Worm (Caenorhabditis elegans) whole organism, L2 larva: Measurements from ENCODE around the gene clec-167.

ENCODE experiments used
- C34F6.9 ChIP-seq: fragments of 150-350 bp; optimal IDR thresholded peaks from 2 replicates; lab custom pipeline; 2014; ENCODE audit warnings: missing biosample characterization, missing genetic modification characterization
- F13H6.1 ChIP-seq: sonication (generic microtip); optimal IDR thresholded peaks from 2 replicates; lab custom pipeline; 2016; ENCODE audit warnings: missing genetic modification characterization, missing compliant biosample characterization
- R02D3.7 ChIP-seq: fragments of 150-350 bp; optimal IDR thresholded peaks from 2 replicates; lab custom pipeline; 2014; ENCODE audit warnings: missing biosample characterization, missing genetic modification characterization
- Y55F3AM.14 ChIP-seq: fragments of 200-800 bp; sonication (Bioruptor generic); optimal IDR thresholded peaks from 2 replicates; lab custom pipeline; 2018; ENCODE audit warnings: mild to moderate bottlenecking, missing genetic modification characterization, missing compliant biosample characterization
- ZK546.5 ChIP-seq: sonication (generic microtip); optimal IDR thresholded peaks from 2 replicates; lab custom pipeline; 2017; ENCODE audit warnings: missing biosample characterization, missing genetic modification characterization
- alr-1 ChIP-seq: fragments of 150-350 bp; optimal IDR thresholded peaks from 2 replicates; lab custom pipeline; 2014; ENCODE audit warnings: missing biosample characterization, missing genetic modification characterization
- aly-2 ChIP-seq: fragments of 150-350 bp; optimal IDR thresholded peaks from 2 replicates; lab custom pipeline; 2014; ENCODE audit warnings: missing biosample characterization, missing genetic modification characterization
- ama-1 ChIP-seq: fragments of 150-350 bp; optimal IDR thresholded peaks from 2 replicates; lab custom pipeline; 2018; ENCODE audit warnings: inconsistent platforms
- blmp-1 ChIP-seq: sonication (generic microtip); optimal IDR thresholded peaks from 2 replicates; lab custom pipeline; 2017; ENCODE audit warnings: missing genetic modification characterization, mild to moderate bottlenecking, missing compliant biosample characterization, antibody characterized with exemption, moderate library complexity; ENCODE audit not compliant: insufficient read depth
- ceh-16 ChIP-seq: fragments of 150-350 bp; optimal IDR thresholded peaks from 2 replicates; lab custom pipeline; 2014; ENCODE audit warnings: missing biosample characterization, missing genetic modification characterization
- ceh-82 ChIP-seq: fragments of 150-350 bp; optimal IDR thresholded peaks from 2 replicates; lab custom pipeline; 2014; ENCODE audit warnings: missing biosample characterization, missing genetic modification characterization
- crh-2 ChIP-seq: sonication (generic microtip); optimal IDR thresholded peaks from 2 replicates; lab custom pipeline; 2017; ENCODE audit warnings: missing biosample characterization, missing genetic modification characterization
- dmd-4 ChIP-seq: sonication (generic microtip); optimal IDR thresholded peaks from 2 replicates; lab custom pipeline; 2017; ENCODE audit warnings: missing biosample characterization, missing genetic modification characterization
- egl-27 ChIP-seq: sonication (generic microtip); optimal IDR thresholded peaks from 3 replicates; lab custom pipeline; 2017; ENCODE audit warnings: missing biosample characterization, missing genetic modification reagents, missing genetic modification characterization
- elt-1 ChIP-seq: fragments of 150-350 bp; optimal IDR thresholded peaks from 2 replicates; lab custom pipeline; 2014; ENCODE audit warnings: missing biosample characterization, missing genetic modification characterization
- elt-3 ChIP-seq: sonication (generic microtip); optimal IDR thresholded peaks from 2 replicates; lab custom pipeline; 2017; ENCODE audit warnings: missing biosample characterization, missing genetic modification characterization
- fos-1 ChIP-seq: fragments of 150-350 bp; optimal IDR thresholded peaks from 2 replicates; lab custom pipeline; 2014; ENCODE audit warnings: missing biosample characterization, missing genetic modification characterization
- gmeb-1 ChIP-seq: fragments of 150-350 bp; optimal IDR thresholded peaks from 2 replicates; lab custom pipeline; 2014; ENCODE audit warnings: missing biosample characterization, missing genetic modification characterization
- lin-11 ChIP-seq: fragments of 150-350 bp; sonication (generic microtip); optimal IDR thresholded peaks from 2 replicates; lab custom pipeline; 2014; ENCODE audit warnings: missing biosample characterization, missing genetic modification characterization, inconsistent platforms, mixed read lengths
- lin-13 ChIP-seq: fragments of 150-350 bp; optimal IDR thresholded peaks from 2 replicates; lab custom pipeline; 2014; ENCODE audit warnings: missing biosample characterization, missing genetic modification reagents, missing genetic modification characterization
- lin-39 ChIP-seq: fragments of 150-350 bp; optimal IDR thresholded peaks from 2 replicates; lab custom pipeline; 2014; ENCODE audit warnings: missing biosample characterization, missing genetic modification reagents, missing genetic modification characterization
- mbf-1 ChIP-seq: sonication (generic microtip); optimal IDR thresholded peaks from 2 replicates; lab custom pipeline; 2017; ENCODE audit warnings: missing biosample characterization, missing genetic modification characterization
- mdl-1 ChIP-seq, 2 experiments: fragments of 150-350 bp in 1 of 2; sonication (generic microtip) in 1 of 2; optimal IDR thresholded peaks; 2 replicates each; lab custom pipeline; 2017; ENCODE audit warnings: missing biosample characterization in 2 of 2, missing genetic modification characterization in 2 of 2
- nhr-10 ChIP-seq: sonication (generic microtip); optimal IDR thresholded peaks from 2 replicates; lab custom pipeline; 2017; ENCODE audit warnings: missing biosample characterization, missing genetic modification characterization
- nhr-11 ChIP-seq: fragments of 150-350 bp; optimal IDR thresholded peaks from 2 replicates; lab custom pipeline; 2014; ENCODE audit warnings: missing biosample characterization, missing genetic modification characterization
- nhr-12 ChIP-seq: fragments of 150-350 bp; optimal IDR thresholded peaks from 2 replicates; lab custom pipeline; 2014; ENCODE audit warnings: missing biosample characterization, missing genetic modification characterization
- nhr-129 ChIP-seq: fragments of 150-350 bp; optimal IDR thresholded peaks from 2 replicates; lab custom pipeline; 2014; ENCODE audit warnings: missing biosample characterization, missing genetic modification characterization
- nhr-21 ChIP-seq: fragments of 150-350 bp; optimal IDR thresholded peaks from 2 replicates; lab custom pipeline; 2014; ENCODE audit warnings: missing biosample characterization, missing genetic modification characterization
- nhr-23 ChIP-seq: fragments of 150-350 bp; optimal IDR thresholded peaks from 2 replicates; lab custom pipeline; 2014; ENCODE audit warnings: missing biosample characterization, missing genetic modification reagents, missing genetic modification characterization
- nhr-237 ChIP-seq: fragments of 150-350 bp; optimal IDR thresholded peaks from 2 replicates; lab custom pipeline; 2014; ENCODE audit warnings: missing biosample characterization, missing genetic modification characterization
- nhr-25 ChIP-seq: fragments of 150-350 bp; sonication (generic microtip); optimal IDR thresholded peaks from 3 replicates; lab custom pipeline; 2014; ENCODE audit warnings: missing biosample characterization, missing genetic modification characterization
- nhr-6 ChIP-seq: fragments of 150-350 bp; optimal IDR thresholded peaks from 2 replicates; lab custom pipeline; 2014; ENCODE audit warnings: missing biosample characterization, missing genetic modification characterization
- nhr-77 ChIP-seq: fragments of 150-350 bp; optimal IDR thresholded peaks from 2 replicates; lab custom pipeline; 2014; ENCODE audit warnings: missing biosample characterization, missing genetic modification characterization
- peb-1 ChIP-seq: fragments of 150-350 bp; optimal IDR thresholded peaks from 2 replicates; lab custom pipeline; 2014; ENCODE audit warnings: missing biosample characterization, missing genetic modification characterization
- sem-4 ChIP-seq: fragments of 150-350 bp; optimal IDR thresholded peaks from 2 replicates; lab custom pipeline; 2014; ENCODE audit warnings: missing biosample characterization, missing genetic modification reagents, missing genetic modification characterization
- skn-1 ChIP-seq: sonication (generic microtip); optimal IDR thresholded peaks from 2 replicates; lab custom pipeline; 2017; ENCODE audit warnings: missing biosample characterization, missing genetic modification characterization
- sma-3 ChIP-seq: sonication (generic microtip); optimal IDR thresholded peaks from 2 replicates; lab custom pipeline; 2016; ENCODE audit warnings: missing genetic modification reagents, missing genetic modification characterization, missing compliant biosample characterization
- sma-9 ChIP-seq, 2 experiments: fragments of 150-350 bp in 1 of 2; sonication (generic microtip) in 1 of 2; optimal IDR thresholded peaks; 2 replicates each; lab custom pipeline; 2014 to 2016; ENCODE audit warnings: missing genetic modification characterization in 2 of 2, mild to moderate bottlenecking in 1 of 2, missing biosample characterization in 1 of 2, missing compliant biosample characterization in 1 of 2, missing genetic modification reagents in 1 of 2, moderate library complexity in 1 of 2
- snpc-4 ChIP-seq: fragments of 150-350 bp; optimal IDR thresholded peaks from 2 replicates; lab custom pipeline; 2014; ENCODE audit warnings: missing biosample characterization, missing genetic modification characterization
- unc-39 ChIP-seq: fragments of 150-350 bp; optimal IDR thresholded peaks from 2 replicates; lab custom pipeline; 2014; ENCODE audit warnings: missing biosample characterization, missing genetic modification characterization
- unc-55 ChIP-seq: fragments of 150-350 bp; sonication (generic microtip); optimal IDR thresholded peaks from 3 replicates; lab custom pipeline; 2014; ENCODE audit warnings: missing biosample characterization, missing genetic modification reagents, missing genetic modification characterization
- unc-62 ChIP-seq: fragments of 150-350 bp; optimal IDR thresholded peaks from 2 replicates; lab custom pipeline; 2014; ENCODE audit warnings: missing biosample characterization, missing genetic modification reagents, missing genetic modification characterization
- zag-1 ChIP-seq: fragments of 150-350 bp; optimal IDR thresholded peaks from 2 replicates; lab custom pipeline; 2014; ENCODE audit warnings: missing biosample characterization, missing genetic modification characterization
- ztf-1 ChIP-seq: fragments of 200-800 bp; sonication (Bioruptor generic); conservative IDR thresholded peaks from 2 replicates; pipeline ENCODE4 v1.3.6; 2022; ENCODE audit warnings: missing genetic modification characterization, missing compliant biosample characterization
- ztf-11 ChIP-seq: sonication (generic microtip); optimal IDR thresholded peaks from 2 replicates; lab custom pipeline; 2017; ENCODE audit warnings: missing biosample characterization, missing genetic modification characterization
- ztf-4 ChIP-seq: fragments of 150-350 bp; optimal IDR thresholded peaks from 2 replicates; lab custom pipeline; 2014; ENCODE audit warnings: missing biosample characterization, missing genetic modification characterization

Gene clec-167

ce11 chrIV:1278945-1279344, 23.4 kb upstream of the clec-167 start:
- TF ChIP-seq nhr-129 (peak; percentile 10), unc-55 (GFP tag; lab: Kevin White, UChicago) (peak; percentile 44), nhr-25 (tag; lab: Kevin White, UChicago) (no peak)

DNA sequence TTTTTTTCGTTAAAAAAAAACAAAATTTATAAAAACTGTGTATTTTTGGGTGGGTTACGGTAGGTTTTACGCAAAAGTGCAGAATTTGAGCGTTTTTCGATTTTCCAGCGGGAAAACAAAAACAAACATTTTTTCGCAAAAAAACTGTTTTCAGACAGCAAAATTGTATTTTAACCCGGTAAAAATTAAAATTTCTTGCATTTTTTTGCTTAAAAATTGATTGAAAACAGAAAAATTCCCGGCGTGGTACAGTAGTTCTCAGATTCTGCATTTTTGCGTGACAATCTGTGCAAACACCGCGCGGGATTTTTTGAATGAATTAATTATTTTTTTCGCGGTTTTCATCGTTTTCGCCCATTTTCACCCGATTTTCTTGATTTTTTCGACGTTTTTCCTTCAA, 21.5 kb upstream of the clec-167 start:
- no peak for TF ChIP-seq unc-39 (tag; lab: Kevin White, UChicago)

ce11 chrIV:1275910-1276309, 20.4 kb upstream of the clec-167 start:
- TF ChIP-seq unc-39 (tag; lab: Kevin White, UChicago) (no peak), peb-1 (tag; lab: Kevin White, UChicago) (no peak), gmeb-1 (tag; lab: Kevin White, UChicago) (no peak), unc-55 (GFP tag; lab: Kevin White, UChicago) (no peak), ama-1 (lab: Kevin White, UChicago) (no peak), nhr-10 (no peak), nhr-11 (no peak), blmp-1 (tag; lab: Kevin White, UChicago) (no peak), nhr-23 (no peak), lin-13 (GFP tag; lab: Kevin White, UChicago) (no peak), F13H6.1 (no peak), R02D3.7 (tag; lab: Kevin White, UChicago) (no peak), crh-2 (tag; lab: Kevin White, UChicago) (no peak), skn-1 (tag; lab: Kevin White, UChicago) (no peak)

DNA sequence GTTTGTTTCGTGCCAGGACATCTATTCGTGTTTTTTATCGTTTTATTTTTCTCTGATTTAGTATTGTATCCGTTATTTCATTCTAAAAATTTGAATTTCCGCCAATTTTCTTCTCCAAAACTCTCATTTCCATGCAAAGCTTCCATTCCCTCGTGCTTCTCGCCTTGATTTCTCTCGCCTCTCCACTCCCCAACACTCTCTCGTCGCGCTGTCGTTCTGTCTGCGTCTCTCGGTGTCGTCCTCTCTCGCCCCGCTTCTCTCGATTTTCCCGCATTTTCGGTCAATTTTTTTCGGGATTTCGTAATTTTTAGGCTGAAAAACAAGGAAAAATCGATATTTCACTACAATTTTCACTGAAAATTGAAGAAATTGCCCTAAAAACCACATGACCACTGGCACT, 19.1 kb upstream of the clec-167 start, which contains the start of gene C09E9.1:
Gene C09E9.1, plus strand, starts transcription at position 286 of the 400 bp plus-strand sequence.
- no peak for TF ChIP-seq sma-9 (GFP tag; optimal IDR thresholded peaks at IDR 0.05; lab: Kevin White, UChicago)
- TF ChIP-seq sma-9 (tag; optimal IDR thresholded peaks at IDR 0.05; lab: Kevin White, UChicago): no peak
- TF ChIP-seq mbf-1: no peak
- TF ChIP-seq blmp-1 (tag; lab: Kevin White, UChicago): no peak
- no peak for TF ChIP-seq ZK546.5
- no peak for TF ChIP-seq ama-1 (lab: Kevin White, UChicago)
- peak; percentile 42 for TF ChIP-seq sma-3 (GFP tag; lab: Kevin White, UChicago)
- peak; percentile 33 for TF ChIP-seq fos-1 (tag; lab: Kevin White, UChicago)
- TF ChIP-seq F13H6.1: peak; percentile 52
- TF ChIP-seq C34F6.9 (tag; lab: Kevin White, UChicago): peak; percentile 86
- peak; percentile 90 to 99 for TF ChIP-seq mdl-1 (tag; optimal IDR thresholded peaks at IDR 0.05; lab: Kevin White, UChicago)
- no peak for TF ChIP-seq skn-1 (tag; lab: Kevin White, UChicago)
- TF ChIP-seq elt-3: no peak
- TF ChIP-seq egl-27 (tag; lab: Kevin White, UChicago): peak; percentile 13
- TF ChIP-seq unc-39 (tag; lab: Kevin White, UChicago): no peak
- no peak for TF ChIP-seq dmd-4 (tag; lab: Kevin White, UChicago)
- TF ChIP-seq R02D3.7 (tag; lab: Kevin White, UChicago): no peak
- TF ChIP-seq alr-1 (tag; lab: Kevin White, UChicago): no peak
- TF ChIP-seq nhr-12 (tag; lab: Kevin White, UChicago): no peak
- TF ChIP-seq lin-39: no peak
- TF ChIP-seq nhr-11: no peak
- TF ChIP-seq gmeb-1 (tag; lab: Kevin White, UChicago): peak; percentile 72
- no peak for TF ChIP-seq ztf-4
- no peak for TF ChIP-seq nhr-10
- TF ChIP-seq sem-4 (tag; lab: Kevin White, UChicago): peak; percentile 17
- TF ChIP-seq ceh-16 (tag; lab: Kevin White, UChicago): no peak
- TF ChIP-seq ztf-1: no peak
- TF ChIP-seq nhr-21 (tag; lab: Kevin White, UChicago): peak; percentile 33
- no peak for TF ChIP-seq snpc-4 (tag; lab: Kevin White, UChicago)
- TF ChIP-seq unc-55 (GFP tag; lab: Kevin White, UChicago): peak; percentile 77
- no peak for TF ChIP-seq nhr-237 (tag; lab: Kevin White, UChicago)
- TF ChIP-seq nhr-6 (tag; lab: Kevin White, UChicago): peak; percentile 19
- TF ChIP-seq crh-2 (tag; lab: Kevin White, UChicago): peak; percentile 72
- no peak for TF ChIP-seq zag-1 (tag; lab: Kevin White, UChicago)
- no peak for TF ChIP-seq nhr-23
- TF ChIP-seq ceh-82: peak; percentile 48
- TF ChIP-seq nhr-25 (tag; lab: Kevin White, UChicago): no peak
- no peak for TF ChIP-seq nhr-77 (tag; lab: Kevin White, UChicago)
- TF ChIP-seq peb-1 (tag; lab: Kevin White, UChicago): no peak
- TF ChIP-seq elt-1: no peak
- peak; percentile 21 for TF ChIP-seq lin-11
- no peak for TF ChIP-seq aly-2 (tag; lab: Kevin White, UChicago)
- no peak for TF ChIP-seq ztf-11 (tag; lab: Kevin White, UChicago)
- TF ChIP-seq nhr-129: peak; percentile 57
- peak; percentile 71 for TF ChIP-seq lin-13 (GFP tag; lab: Kevin White, UChicago)
- TF ChIP-seq unc-62 (GFP tag; lab: Kevin White, UChicago): no peak
- no peak for TF ChIP-seq Y55F3AM.14 (GFP tag; lab: Kevin White, UChicago)
